Worm (Caenorhabditis elegans) whole organism, L3 larva: ENCODE measurements around the gene ZK185.4.
A peak's percentile ranks its signal among the peaks of the same experiment; 100 is the strongest.

Experiments
- R02D3.7 ChIP-seq: fragments of 150-350 bp; optimal IDR thresholded peaks from 2 replicates; lab custom pipeline; 2014; ENCODE audit warnings: missing biosample characterization, missing genetic modification characterization
- ceh-16 ChIP-seq: sonication (generic microtip); optimal IDR thresholded peaks from 2 replicates; lab custom pipeline; 2017; ENCODE audit warnings: missing biosample characterization, missing genetic modification characterization
- ceh-28 ChIP-seq: fragments of 150-350 bp; optimal IDR thresholded peaks from 2 replicates; lab custom pipeline; 2014; ENCODE audit warnings: missing biosample characterization, missing genetic modification reagents, missing genetic modification characterization
- ceh-82 ChIP-seq: fragments of 150-350 bp; optimal IDR thresholded peaks from 2 replicates; lab custom pipeline; 2014; ENCODE audit warnings: missing biosample characterization, missing genetic modification characterization
- ceh-9 ChIP-seq: sonication (generic microtip); optimal IDR thresholded peaks from 2 replicates; lab custom pipeline; 2018; ENCODE audit warnings: missing biosample characterization, missing genetic modification characterization
- daf-12 ChIP-seq: fragments of 150-350 bp; optimal IDR thresholded peaks from 2 replicates; lab custom pipeline; 2014; ENCODE audit warnings: missing biosample characterization, missing genetic modification reagents, missing genetic modification characterization
- egl-27 ChIP-seq: sonication (generic microtip); optimal IDR thresholded peaks from 4 replicates; lab custom pipeline; 2017; ENCODE audit warnings: missing biosample characterization, missing genetic modification reagents, missing genetic modification characterization
- elt-1 ChIP-seq: fragments of 150-350 bp; optimal IDR thresholded peaks from 2 replicates; lab custom pipeline; 2014; ENCODE audit warnings: missing biosample characterization, missing genetic modification characterization
- elt-3 ChIP-seq, 3 experiments: fragments of 150-350 bp in 1 of 3; sonication (generic microtip) in 2 of 3; optimal IDR thresholded peaks; 2 replicates in 2 of 3; 4 replicates in 1 of 3; lab custom pipeline; 2014 to 2017; ENCODE audit warnings: missing biosample characterization in 3 of 3, missing genetic modification characterization in 3 of 3
- eor-1 ChIP-seq, 2 experiments: fragments of 150-350 bp; optimal IDR thresholded peaks; 2 replicates each; lab custom pipeline; 2014 to 2018; ENCODE audit warnings: missing biosample characterization in 2 of 2, missing genetic modification characterization in 2 of 2
- fkh-10 ChIP-seq: sonication (generic microtip); optimal IDR thresholded peaks from 2 replicates; lab custom pipeline; 2017; ENCODE audit warnings: missing biosample characterization, missing genetic modification reagents, missing genetic modification characterization
- fkh-2 ChIP-seq: fragments of 150-350 bp; optimal IDR thresholded peaks from 2 replicates; lab custom pipeline; 2014; ENCODE audit warnings: missing biosample characterization, missing genetic modification reagents, missing genetic modification characterization
- fos-1 ChIP-seq: fragments of 150-350 bp; optimal IDR thresholded peaks from 2 replicates; lab custom pipeline; 2014; ENCODE audit warnings: missing biosample characterization, missing genetic modification characterization
- jun-1 ChIP-seq: fragments of 150-350 bp; optimal IDR thresholded peaks from 2 replicates; lab custom pipeline; 2014; ENCODE audit warnings: missing biosample characterization, missing genetic modification reagents, missing genetic modification characterization
- lin-39 ChIP-seq: fragments of 150-350 bp; optimal IDR thresholded peaks from 2 replicates; lab custom pipeline; 2018; ENCODE audit warnings: missing biosample characterization, missing genetic modification reagents, missing genetic modification characterization
- lsy-12 ChIP-seq: sonication (generic microtip); optimal IDR thresholded peaks from 2 replicates; lab custom pipeline; 2016; ENCODE audit warnings: mild to moderate bottlenecking, missing genetic modification characterization, missing compliant biosample characterization
- mdl-1 ChIP-seq: fragments of 150-350 bp; optimal IDR thresholded peaks from 2 replicates; lab custom pipeline; 2014; ENCODE audit warnings: missing biosample characterization, missing genetic modification characterization
- nfya-1 ChIP-seq: sonication (generic microtip); optimal IDR thresholded peaks from 2 replicates; lab custom pipeline; 2017; ENCODE audit warnings: missing genetic modification characterization, mild to moderate bottlenecking, missing compliant biosample characterization, antibody characterized with exemption, moderate library complexity; ENCODE audit not compliant: insufficient read depth
- nhr-11 ChIP-seq: fragments of 150-350 bp; optimal IDR thresholded peaks from 2 replicates; lab custom pipeline; 2014; ENCODE audit warnings: missing biosample characterization, missing genetic modification characterization
- nhr-12 ChIP-seq: fragments of 150-350 bp; optimal IDR thresholded peaks from 2 replicates; lab custom pipeline; 2014; ENCODE audit warnings: missing biosample characterization, missing genetic modification characterization
- nhr-23 ChIP-seq: fragments of 150-350 bp; optimal IDR thresholded peaks from 2 replicates; lab custom pipeline; 2014; ENCODE audit warnings: missing biosample characterization, missing genetic modification reagents, missing genetic modification characterization
- nhr-67 ChIP-seq: fragments of 150-350 bp; optimal IDR thresholded peaks from 2 replicates; lab custom pipeline; 2014; ENCODE audit warnings: missing biosample characterization, missing genetic modification characterization
- nhr-76 ChIP-seq: fragments of 150-350 bp; sonication (generic microtip); optimal IDR thresholded peaks from 5 replicates; lab custom pipeline; 2014; ENCODE audit warnings: missing biosample characterization, missing genetic modification characterization
- nhr-77 ChIP-seq: fragments of 150-350 bp; optimal IDR thresholded peaks from 2 replicates; lab custom pipeline; 2014; ENCODE audit warnings: missing biosample characterization, missing genetic modification characterization
- pha-4 ChIP-seq: fragments of 150-350 bp; optimal IDR thresholded peaks from 2 replicates; lab custom pipeline; 2014; ENCODE audit warnings: missing biosample characterization, missing genetic modification reagents, missing genetic modification characterization
- pqm-1 ChIP-seq: fragments of 150-350 bp; optimal IDR thresholded peaks from 2 replicates; lab custom pipeline; 2017; ENCODE audit warnings: missing biosample characterization, missing genetic modification characterization, inconsistent platforms
- sea-2 ChIP-seq: fragments of 150-350 bp; sonication (generic microtip); optimal IDR thresholded peaks from 4 replicates; lab custom pipeline; 2014; ENCODE audit warnings: missing biosample characterization, missing genetic modification reagents, missing genetic modification characterization
- snpc-4 ChIP-seq: fragments of 150-350 bp; optimal IDR thresholded peaks from 2 replicates; lab custom pipeline; 2014; ENCODE audit warnings: missing biosample characterization, missing genetic modification characterization
- tbx-2 ChIP-seq: sonication (generic microtip); optimal IDR thresholded peaks from 2 replicates; lab custom pipeline; 2016; ENCODE audit warnings: mild to moderate bottlenecking, missing genetic modification characterization, missing compliant biosample characterization
- unc-39 ChIP-seq: sonication (generic microtip); optimal IDR thresholded peaks from 4 replicates; lab custom pipeline; 2017; ENCODE audit warnings: missing biosample characterization, missing genetic modification characterization
- unc-62 ChIP-seq: fragments of 150-350 bp; sonication (generic microtip); optimal IDR thresholded peaks from 4 replicates; lab custom pipeline; 2014; ENCODE audit warnings: missing biosample characterization, missing genetic modification reagents, missing genetic modification characterization
- zag-1 ChIP-seq: fragments of 150-350 bp; optimal IDR thresholded peaks from 2 replicates; lab custom pipeline; 2014; ENCODE audit warnings: missing biosample characterization, missing genetic modification characterization
- ztf-11 ChIP-seq: fragments of 150-350 bp; optimal IDR thresholded peaks from 2 replicates; lab custom pipeline; 2014; ENCODE audit warnings: missing biosample characterization, missing genetic modification characterization
- ztf-4 ChIP-seq: fragments of 150-350 bp; optimal IDR thresholded peaks from 2 replicates; lab custom pipeline; 2014; ENCODE audit warnings: missing biosample characterization, missing genetic modification characterization

Gene ZK185.4

ce11 chrIV:4533025-4533424 lies at the start of gene ZK185.4:
Gene ZK185.4 (minus strand): TSS chrIV:4533125.
- no peak for TF ChIP-seq ceh-82 (tag; lab: Kevin White, UChicago)
- TF ChIP-seq tbx-2: no peak
- no peak for TF ChIP-seq unc-39 (tag; lab: Kevin White, UChicago)
- no peak for TF ChIP-seq fkh-10 (GFP tag; lab: Kevin White, UChicago)
- TF ChIP-seq, all 47 proteins: peak for 0

- TF ChIP-seq ceh-16 (tag; lab: Kevin White, UChicago) (no peak), elt-1 (no peak), ceh-28 (tag; lab: Kevin White, UChicago) (no peak), pha-4 (tag; lab: Kevin White, UChicago) (no peak), nhr-67 (tag; lab: Kevin White, UChicago) (no peak), tbx-2 (no peak), pqm-1 (tag; lab: Kevin White, UChicago) (no peak), jun-1 (tag; lab: Kevin White, UChicago) (no peak), ceh-82 (tag; lab: Kevin White, UChicago) (no peak), unc-62 (GFP tag; lab: Kevin White, UChicago) (no peak), snpc-4 (tag; lab: Kevin White, UChicago) (no peak), nhr-77 (tag; lab: Kevin White, UChicago) (no peak), ceh-9 (tag; lab: Kevin White, UChicago) (no peak), nhr-12 (tag; lab: Kevin White, UChicago) (no peak), zag-1 (tag; lab: Kevin White, UChicago) (no peak)
Measured at ce11 chrIV:4579472-4579871, 46.5 kb upstream of the ZK185.4 start.

- TF ChIP-seq lin-39 (peak; percentile 7), pqm-1 (tag; lab: Kevin White, UChicago) (no peak)
Measured at ce11 chrIV:4576847-4577246, 43.9 kb upstream of the ZK185.4 start.

- TF ChIP-seq nfya-1 (tag; lab: Kevin White, UChicago): peak; percentile 21
- TF ChIP-seq fkh-2 (tag; lab: Kevin White, UChicago): no peak
Measured at ce11 chrIV:4574051-4574450, 41.1 kb upstream of the ZK185.4 start.

ce11 chrIV:4570599-4570998 lies 37.7 kb upstream of the ZK185.4 start:
- TF ChIP-seq pqm-1 (tag; lab: Kevin White, UChicago) (no peak), nfya-1 (tag; lab: Kevin White, UChicago) (peak; percentile 11), sea-2 (GFP tag; lab: Kevin White, UChicago) (no peak), elt-3 (tag; optimal IDR thresholded peaks at IDR 0.05; lab: Kevin White, UChicago) (no peak), eor-1 (tag; optimal IDR thresholded peaks at IDR 0.05; lab: Kevin White, UChicago) (no peak), nhr-23 (tag; lab: Kevin White, UChicago) (no peak), daf-12 (tag; lab: Kevin White, UChicago) (no peak), fos-1 (no peak), nhr-11 (tag; lab: Kevin White, UChicago) (no peak), snpc-4 (tag; lab: Kevin White, UChicago) (no peak), ztf-11 (tag; lab: Kevin White, UChicago) (no peak), fkh-10 (GFP tag; lab: Kevin White, UChicago) (peak; percentile 63)
- TF ChIP-seq, all 47 proteins: peak for 2

ce11 chrIV:4568402-4568891 lies 35.5 kb upstream of the ZK185.4 start, which contains the start of gene F28E10.1:
Gene F28E10.1 (plus strand): TSS chrIV:4568841.
- no peak for TF ChIP-seq lsy-12 (tag; lab: Kevin White, UChicago)
- TF ChIP-seq fkh-10 (GFP tag; lab: Kevin White, UChicago): peak; percentile 73
- no peak for TF ChIP-seq nhr-23 (tag; lab: Kevin White, UChicago)
- TF ChIP-seq lin-39: peak; percentile 1

- TF ChIP-seq ceh-28 (tag; lab: Kevin White, UChicago) (no peak), fos-1 (no peak), mdl-1 (tag; lab: Kevin White, UChicago) (no peak), fkh-2 (tag; lab: Kevin White, UChicago) (no peak), ztf-11 (tag; lab: Kevin White, UChicago) (no peak), lin-39 (no peak), egl-27 (no peak), ceh-82 (tag; lab: Kevin White, UChicago) (no peak), R02D3.7 (tag; lab: Kevin White, UChicago) (no peak), nhr-76 (tag; lab: Kevin White, UChicago) (no peak), ztf-4 (tag; lab: Kevin White, UChicago) (no peak)
Measured at ce11 chrIV:4567343-4567742, 34.4 kb upstream of the ZK185.4 start, which contains the start of gene F28E10.4. Gene F28E10.4 (minus strand): TSS chrIV:4567443.
